Worm (Caenorhabditis elegans): ENCODE results near the gene mls-2.
A peak's percentile ranks its signal among the peaks of the same experiment; 100 is the strongest.

The mls-2 gene

ce11 chrX:4711698-4712329, 49.6 kb downstream of the mls-2 start, which contains the start of the genes dnj-14 and glit-1 (continued):
- peak; percentile 62; the same call in 1 of the 2 replicates for TF ChIP-seq ceh-88 (GFP tag; IDR thresholded peaks at IDR 0.05)
- peak; percentile 89 for TF ChIP-seq rnt-1 (tag; optimal IDR thresholded peaks at IDR 0.05)
- peak; percentile 70 to 76 (median 74) for TF ChIP-seq dpl-1 (GFP tag; optimal IDR thresholded peaks at IDR 0.05)
- peak; percentile 98 to 99 for TF ChIP-seq lsy-2 (tag; optimal IDR thresholded peaks at IDR 0.05)
- peak; percentile 79 for TF ChIP-seq blmp-1 (tag; optimal IDR thresholded peaks at IDR 0.05)

Measured in whole organism, L1 larva.